Worm (Caenorhabditis elegans) whole organism, L4/young adult: ENCODE data around the gene E04F6.10.

Experiments used
- W03F9.2 ChIP-seq: fragments of 150-350 bp; optimal IDR thresholded peaks from 2 replicates; lab custom pipeline; 2014; ENCODE audit warnings: missing biosample characterization, missing genetic modification characterization
- dao-5 ChIP-seq: sonication (generic microtip); optimal IDR thresholded peaks from 2 replicates; lab custom pipeline; 2016; ENCODE audit warnings: missing genotype, missing genetic modification characterization, moderate library complexity, missing compliant biosample characterization
- him-1 ChIP-seq: sonication (generic microtip); optimal IDR thresholded peaks from 2 replicates; lab custom pipeline; 2016; ENCODE audit warnings: missing genotype, missing genetic modification reagents, missing genetic modification characterization, missing compliant biosample characterization

- TF ChIP-seq him-1 (tag; lab: Kevin White, UChicago) (no peak), dao-5 (tag; lab: Kevin White, UChicago) (no peak), W03F9.2 (no peak)
These were observed 15.6 kb upstream of the E04F6.10 start, which contains the start of gene ctsa-3.1 for ce11 chrII:7232517-7232916.
